Worm (Caenorhabditis elegans) whole organism, early embryonic: ENCODE measurements around the gene Y116A8A.6.

Experiments
- ama-1 ChIP-seq: fragments of 150-350 bp; optimal IDR thresholded peaks from 2 replicates; lab custom pipeline; 2014
- flt-1 ChIP-seq: fragments of 200-800 bp; sonication (Bioruptor generic); IDR thresholded peaks from 2 replicates; pipeline ENCODE4 v1.3.6; 2022; ENCODE audit warnings: missing genetic modification characterization, missing compliant biosample characterization
- hnd-1 ChIP-seq: sonication (generic microtip); optimal IDR thresholded peaks from 2 replicates; lab custom pipeline; 2016; ENCODE audit warnings: missing genetic modification characterization, missing compliant biosample characterization
- pes-1 ChIP-seq: fragments of 200-800 bp; sonication (Bioruptor generic); IDR thresholded peaks from 2 replicates; pipeline ENCODE4 v1.3.6; 2022; ENCODE audit warnings: missing genetic modification reagents, missing genetic modification characterization, missing compliant biosample characterization
- sea-1 ChIP-seq: fragments of 200-800 bp; sonication (Bioruptor generic); conservative IDR thresholded peaks from 2 replicates; pipeline ENCODE4 v1.3.6; 2022; ENCODE audit warnings: missing genetic modification characterization, missing compliant biosample characterization
- tbx-11 ChIP-seq: fragments of 200-800 bp; sonication (Bioruptor generic); IDR thresholded peaks from 2 replicates; pipeline ENCODE4 v1.3.6; 2022; ENCODE audit warnings: missing genetic modification characterization, missing compliant biosample characterization

- TF ChIP-seq hnd-1 (tag; lab: Kevin White, UChicago): no peak
- TF ChIP-seq ama-1 (lab: Kevin White, UChicago): no peak
- no peak for TF ChIP-seq pes-1
- TF ChIP-seq tbx-11 (GFP tag; lab: Robert Waterston, UW): no peak
- TF ChIP-seq sea-1: no peak
- no peak for TF ChIP-seq flt-1 (GFP tag; lab: Robert Waterston, UW)
Observed at ce11 chrIV:16831366-16831765, 2.8 kb upstream of the Y116A8A.6 start, which contains the start of gene clec-194.
